Worm (Caenorhabditis elegans): ENCODE data around the gene W02F12.2.

- TF ChIP-seq elt-3 (tag; optimal IDR thresholded peaks at IDR 0.05) (no peak), snpc-4 (tag; optimal IDR thresholded peaks at IDR 0.05) (no peak), nhr-77 (tag; optimal IDR thresholded peaks at IDR 0.05) (no peak), skn-1 (tag; optimal IDR thresholded peaks at IDR 0.05) (no peak), nhr-11 (tag; optimal IDR thresholded peaks at IDR 0.05) (no peak), mab-5 (tag; optimal IDR thresholded peaks at IDR 0.05) (no peak), lin-39 (tag; optimal IDR thresholded peaks at IDR 0.05) (no peak), C34F6.9 (tag; optimal IDR thresholded peaks at IDR 0.05) (no peak), lin-13 (GFP tag; optimal IDR thresholded peaks at IDR 0.05) (no peak), crh-2 (tag; optimal IDR thresholded peaks at IDR 0.05) (no peak), nhr-129 (tag; optimal IDR thresholded peaks at IDR 0.05) (no peak), zag-1 (tag; optimal IDR thresholded peaks at IDR 0.05) (no peak), peb-1 (tag; optimal IDR thresholded peaks at IDR 0.05) (no peak)
These were observed 28.7 kb downstream of the W02F12.2 start, which contains the start of gene str-180 for ce11 chrV:6668741-6669140.
